Fruit fly (Drosophila melanogaster) whole organism: Measurements from ENCODE around the gene CG43645.

Experiments
- Dll ChIP-seq: fragments of >200 bp; optimal IDR thresholded peaks from 2 replicates; lab custom pipeline; 2017
- EcR ChIP-seq, 2 experiments: fragments of >200 bp; optimal IDR thresholded peaks; 2 replicates each; lab custom pipeline; 2017; ENCODE audit warnings: missing biosample characterization in 2 of 2, missing genetic modification characterization in 2 of 2, missing genetic modification reagents in 2 of 2
- psq ChIP-seq: fragments of >200 bp; optimal IDR thresholded peaks from 2 replicates; lab custom pipeline; 2017

DNA sequence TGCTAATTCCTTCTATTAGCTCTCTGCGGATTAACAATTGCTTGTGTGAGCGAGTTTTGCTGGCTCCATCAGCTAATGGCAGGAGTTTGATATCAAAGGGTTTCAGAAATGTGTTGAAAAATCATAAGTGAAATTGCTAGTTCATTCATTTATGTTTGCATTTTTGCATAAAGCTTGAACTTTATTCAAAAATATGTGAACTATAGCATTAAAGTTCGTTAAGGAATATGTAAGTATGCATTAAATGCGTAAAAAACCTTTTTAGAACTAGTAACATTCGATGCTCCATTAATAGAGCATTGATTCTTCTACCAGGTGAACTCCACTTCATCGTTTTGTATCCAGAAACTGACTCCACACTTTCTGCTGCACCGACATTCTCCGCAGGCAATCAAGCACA lies 7.1 kb downstream of the CG43645 start:
- TF ChIP-seq psq (no peak), Dll (no peak), EcR (GFP tag; optimal IDR thresholded peaks at IDR 0.05; lab: Kevin White, UChicago) (no peak)
